Fruit fly (Drosophila melanogaster) whole organism, embryonic: ENCODE results near the gene Porin2.

Source experiments
- Adf1 ChIP-seq: fragments of 200-800 bp; sonication (Bioruptor generic); IDR thresholded peaks from 2 replicates; pipeline ENCODE4 v1.3.6; 2022; ENCODE audit warnings: missing biosample characterization, missing genetic modification characterization
- Atf-2 ChIP-seq: fragments of 200-800 bp; sonication (Bioruptor generic); optimal IDR thresholded peaks from 2 replicates; lab custom pipeline; 2016; ENCODE audit warnings: missing biosample characterization, missing genetic modification characterization
- Blimp-1 ChIP-seq: fragments of 200-800 bp; sonication (Bioruptor generic); optimal IDR thresholded peaks from 3 replicates; lab custom pipeline; 2018; ENCODE audit warnings: missing biosample characterization, missing genetic modification characterization, mild to moderate bottlenecking, moderate library complexity, missing genetic modification reagents
- CG10565 ChIP-seq: fragments of 200-800 bp; sonication (Bioruptor generic); optimal IDR thresholded peaks from 3 replicates; lab custom pipeline; 2016; ENCODE audit warnings: missing biosample characterization, mild to moderate bottlenecking, missing genetic modification characterization
- CG13123 ChIP-seq: fragments of 200-800 bp; sonication (Bioruptor generic); optimal IDR thresholded peaks from 2 replicates; lab custom pipeline; 2016; ENCODE audit warnings: missing biosample characterization, missing genetic modification characterization
- CG15514 ChIP-seq: fragments of 200-800 bp; sonication (Bioruptor generic); optimal IDR thresholded peaks from 3 replicates; lab custom pipeline; 2017; ENCODE audit warnings: missing biosample characterization, missing genetic modification characterization, mild to moderate bottlenecking, moderate library complexity, missing genetic modification reagents
- CG1603 ChIP-seq: fragments of 200-800 bp; sonication (Bioruptor generic); optimal IDR thresholded peaks from 2 replicates; lab custom pipeline; 2019; ENCODE audit warnings: missing biosample characterization, mild to moderate bottlenecking, missing genetic modification characterization, moderate library complexity
- CG16815 ChIP-seq: fragments of 200-800 bp; sonication (Bioruptor generic); optimal IDR thresholded peaks from 3 replicates; lab custom pipeline; 2017; ENCODE audit warnings: missing biosample characterization, mild to moderate bottlenecking, missing genetic modification characterization
- CG17568 ChIP-seq: fragments of 200-800 bp; sonication (Bioruptor generic); optimal IDR thresholded peaks from 2 replicates; lab custom pipeline; 2018; ENCODE audit warnings: missing biosample characterization, mild to moderate bottlenecking, missing genetic modification characterization, moderate library complexity
- CG18011 ChIP-seq: fragments of 200-800 bp; sonication (Bioruptor generic); optimal IDR thresholded peaks from 2 replicates; lab custom pipeline; 2017; ENCODE audit warnings: missing biosample characterization, missing genetic modification characterization, mild to moderate bottlenecking, moderate library complexity, missing genotype
- CG1832 ChIP-seq: fragments of 200-800 bp; sonication (Bioruptor generic); optimal IDR thresholded peaks from 2 replicates; lab custom pipeline; 2017; ENCODE audit warnings: missing biosample characterization, mild to moderate bottlenecking, missing genetic modification characterization, inconsistent platforms
- CG18619 ChIP-seq: fragments of 200-800 bp; sonication (Bioruptor generic); optimal IDR thresholded peaks from 3 replicates; lab custom pipeline; 2017; ENCODE audit warnings: missing biosample characterization, mild to moderate bottlenecking, missing genetic modification characterization
- CG2889 ChIP-seq: fragments of 200-800 bp; sonication (Bioruptor generic); IDR thresholded peaks from 3 replicates; pipeline ENCODE4 v1.3.6; 2022; ENCODE audit warnings: missing biosample characterization, missing genetic modification characterization
- CG31224 ChIP-seq: fragments of 200-800 bp; sonication (Bioruptor generic); IDR thresholded peaks from 2 replicates; pipeline ENCODE4 v1.3.6; 2022; ENCODE audit warnings: missing biosample characterization, missing genetic modification characterization
- CG3726 ChIP-seq: fragments of 200-800 bp; sonication (Bioruptor generic); IDR thresholded peaks from 3 replicates; pipeline ENCODE4, ENCODE4 v1.3.6; 2022; ENCODE audit warnings: missing biosample characterization, missing genetic modification characterization
- CG4424 ChIP-seq: fragments of 200-800 bp; sonication (Bioruptor generic); optimal IDR thresholded peaks from 3 replicates; lab custom pipeline; 2016; ENCODE audit warnings: missing biosample characterization, missing genetic modification characterization
- CG6654 ChIP-seq: fragments of 200-800 bp; sonication (Bioruptor generic); optimal IDR thresholded peaks from 2 replicates; lab custom pipeline; 2017; ENCODE audit warnings: missing biosample characterization, mild to moderate bottlenecking, missing genetic modification characterization
- CG7839 ChIP-seq: fragments of 200-800 bp; sonication (Bioruptor generic); optimal IDR thresholded peaks from 3 replicates; lab custom pipeline; 2018; ENCODE audit warnings: missing biosample characterization, mild to moderate bottlenecking, missing genetic modification characterization, moderate library complexity
- ERR ChIP-seq: fragments of 200-800 bp; sonication (Bioruptor generic); optimal IDR thresholded peaks from 2 replicates; lab custom pipeline; 2016; ENCODE audit warnings: missing biosample characterization, missing genetic modification characterization
- H2.0 ChIP-seq: fragments of 200-800 bp; sonication (Bioruptor generic); IDR thresholded peaks from 2 replicates; pipeline ENCODE4 v1.3.6; 2022; ENCODE audit warnings: missing biosample characterization, missing genetic modification characterization
- HHEX ChIP-seq: fragments of 200-800 bp; sonication (Bioruptor generic); optimal IDR thresholded peaks from 3 replicates; lab custom pipeline; 2017; ENCODE audit warnings: missing biosample characterization, mild to moderate bottlenecking, missing genetic modification characterization, missing genetic modification reagents
- Hand ChIP-seq: fragments of 200-800 bp; sonication (Bioruptor generic); optimal IDR thresholded peaks from 2 replicates; lab custom pipeline; 2017; ENCODE audit warnings: mild to moderate bottlenecking, missing biosample characterization, missing genetic modification reagents, missing genetic modification characterization
- Hey ChIP-seq: fragments of 200-800 bp; sonication (Bioruptor generic); optimal IDR thresholded peaks from 3 replicates; lab custom pipeline; 2018; ENCODE audit warnings: missing biosample characterization, mild to moderate bottlenecking, missing genetic modification characterization
- Lim3 ChIP-seq: fragments of 200-800 bp; sonication (Bioruptor generic); IDR thresholded peaks from 2 replicates; pipeline ENCODE4 v1.3.6; 2022; ENCODE audit warnings: missing biosample characterization, missing genetic modification characterization
- MESR4 ChIP-seq: fragments of 200-800 bp; sonication (Bioruptor generic); optimal IDR thresholded peaks from 2 replicates; lab custom pipeline; 2018; ENCODE audit warnings: missing biosample characterization, mild to moderate bottlenecking, missing genetic modification characterization, moderate library complexity
- Nf-YC ChIP-seq: fragments of 200-800 bp; optimal IDR thresholded peaks from 3 replicates; lab custom pipeline; 2019; ENCODE audit warnings: missing biosample characterization, mild to moderate bottlenecking, missing genetic modification characterization, moderate library complexity
- Scr ChIP-seq: fragments of 200-800 bp; sonication (Bioruptor generic); IDR thresholded peaks from 2 replicates; pipeline ENCODE4 v1.3.6; 2022; ENCODE audit warnings: missing biosample characterization, missing genetic modification characterization; ENCODE audit not compliant: partially characterized antibody
- Taf1 ChIP-seq: fragments of 200-800 bp; sonication (Bioruptor generic); IDR thresholded peaks from 2 replicates; pipeline ENCODE4 v1.3.6; 2022; ENCODE audit warnings: missing biosample characterization, missing genetic modification characterization
- Vsx1 ChIP-seq: fragments of 200-800 bp; sonication (Bioruptor generic); optimal IDR thresholded peaks from 2 replicates; lab custom pipeline; 2017; ENCODE audit warnings: missing biosample characterization, mild to moderate bottlenecking, missing genetic modification characterization, missing genetic modification reagents
- ato ChIP-seq: fragments of 200-800 bp; sonication (Bioruptor generic); IDR thresholded peaks from 2 replicates; pipeline ENCODE4 v1.3.6; 2022; ENCODE audit warnings: missing biosample characterization, missing genetic modification characterization; ENCODE audit not compliant: partially characterized antibody
- bab2 ChIP-seq: fragments of 200-800 bp; sonication (Bioruptor generic); optimal IDR thresholded peaks from 2 replicates; lab custom pipeline; 2016; ENCODE audit warnings: missing biosample characterization, missing genetic modification characterization
- chn ChIP-seq: fragments of 200-800 bp; sonication (Bioruptor generic); optimal IDR thresholded peaks from 2 replicates; lab custom pipeline; 2016; ENCODE audit warnings: missing biosample characterization, missing genetic modification characterization
- cwo ChIP-seq: fragments of 200-800 bp; sonication (Bioruptor generic); optimal IDR thresholded peaks from 3 replicates; lab custom pipeline; 2017; ENCODE audit warnings: missing biosample characterization, missing genetic modification characterization, mild to moderate bottlenecking, moderate library complexity, missing genetic modification reagents
- exex ChIP-seq: fragments of 200-800 bp; sonication (Bioruptor generic); optimal IDR thresholded peaks from 4 replicates; lab custom pipeline; 2018; ENCODE audit warnings: missing biosample characterization, mild to moderate bottlenecking, missing genetic modification characterization, moderate library complexity
- fu2 ChIP-seq: fragments of 200-800 bp; sonication (Bioruptor generic); optimal IDR thresholded peaks from 2 replicates; lab custom pipeline; 2016; ENCODE audit warnings: missing biosample characterization, missing genetic modification characterization
- hth ChIP-seq: fragments of >200 bp; optimal IDR thresholded peaks from 2 replicates; lab custom pipeline; 2017; ENCODE audit warnings: inconsistent platforms
- lola ChIP-seq, 3 experiments: fragments of >200 bp in 2 of 3; fragments of 200-800 bp in 1 of 3; sonication (Bioruptor generic) in 1 of 3; optimal IDR thresholded peaks; 2 replicates each; lab custom pipeline; 2017 to 2019; ENCODE audit warnings: missing biosample characterization in 3 of 3, missing genetic modification characterization in 3 of 3, mild to moderate bottlenecking in 1 of 3, moderate library complexity in 1 of 3
- nerfin-1 ChIP-seq: fragments of 200-800 bp; sonication (Bioruptor generic); optimal IDR thresholded peaks from 3 replicates; lab custom pipeline; 2019; ENCODE audit warnings: missing biosample characterization, mild to moderate bottlenecking, missing genetic modification characterization, moderate library complexity
- onecut ChIP-seq: fragments of 200-800 bp; sonication (Bioruptor generic); IDR thresholded peaks from 2 replicates; pipeline ENCODE4 v1.3.6; 2022; ENCODE audit warnings: missing biosample characterization, missing genetic modification characterization
- peb ChIP-seq: fragments of 200-800 bp; sonication (Bioruptor generic); IDR thresholded peaks from 2 replicates; pipeline ENCODE4 v1.3.6; 2022; ENCODE audit warnings: missing biosample characterization, missing genetic modification characterization
- pfk ChIP-seq: fragments of 200-800 bp; sonication (Bioruptor generic); optimal IDR thresholded peaks from 2 replicates; lab custom pipeline; 2018; ENCODE audit warnings: missing biosample characterization, mild to moderate bottlenecking, missing genetic modification characterization, moderate library complexity
- psq ChIP-seq: fragments of 200-800 bp; sonication (Bioruptor generic); optimal IDR thresholded peaks from 2 replicates; lab custom pipeline; 2017; ENCODE audit warnings: missing biosample characterization, missing genetic modification characterization
- pum ChIP-seq: fragments of 200-800 bp; sonication (Bioruptor generic); optimal IDR thresholded peaks from 2 replicates; lab custom pipeline; 2016; ENCODE audit warnings: missing biosample characterization, missing genetic modification characterization
- schlank ChIP-seq: fragments of 200-800 bp; sonication (Bioruptor generic); optimal IDR thresholded peaks from 2 replicates; lab custom pipeline; 2018; ENCODE audit warnings: missing biosample characterization, mild to moderate bottlenecking, missing genetic modification characterization
- sob ChIP-seq: fragments of 200-800 bp; sonication (Bioruptor generic); IDR thresholded peaks from 2 replicates; pipeline ENCODE4 v1.3.6; 2022; ENCODE audit warnings: missing biosample characterization, missing genetic modification characterization
- sqz ChIP-seq: fragments of 200-800 bp; sonication (Bioruptor generic); optimal IDR thresholded peaks from 3 replicates; lab custom pipeline; 2018; ENCODE audit warnings: missing biosample characterization, mild to moderate bottlenecking, missing genetic modification characterization
- sr ChIP-seq: fragments of 200-800 bp; sonication (Bioruptor generic); IDR thresholded peaks from 3 replicates; pipeline ENCODE4 v1.3.6; 2022; ENCODE audit warnings: missing biosample characterization, missing genetic modification characterization
- ssp ChIP-seq: fragments of 200-800 bp; sonication (Bioruptor generic); IDR thresholded peaks from 2 replicates; pipeline ENCODE4 v1.3.6; 2022; ENCODE audit warnings: missing biosample characterization, missing genetic modification characterization

The Porin2 gene

dm6 chr2L:10858064-10859047, 11.5 kb upstream of the Porin2 start, which contains the start of the genes aurB and Stam (continued):
- no peak for TF ChIP-seq onecut (GFP tag; lab: Robert Waterston, UW)
- no peak for TF ChIP-seq pfk
- TF ChIP-seq Nf-YC, result peak; percentile 71
- TF ChIP-seq HHEX (GFP tag; lab: Kevin White, UChicago), result peak; percentile 46
- no peak for TF ChIP-seq ato
- no peak for TF ChIP-seq pum
- no peak for TF ChIP-seq schlank (tag; lab: Kevin White, UChicago)
- TF ChIP-seq chn, result no peak
- peak; percentile 68 for TF ChIP-seq CG7839
- TF ChIP-seq Lim3 (GFP tag; lab: Robert Waterston, UW), result no peak
- no peak for TF ChIP-seq peb (GFP tag; lab: Robert Waterston, UW)
- no peak for TF ChIP-seq Adf1 (GFP tag; lab: Robert Waterston, UW)
- peak; percentile 26 for TF ChIP-seq psq (GFP tag; lab: Kevin White, UChicago)
- no peak for TF ChIP-seq CG18011
- TF ChIP-seq CG2889 (GFP tag; lab: Robert Waterston, UW), result no peak
- peak; percentile 66 for TF ChIP-seq sqz (GFP tag; lab: Kevin White, UChicago)
- TF ChIP-seq Vsx1 (GFP tag; lab: Kevin White, UChicago), result no peak
- TF ChIP-seq exex (tag; lab: Kevin White, UChicago), result peak; percentile 14
- no peak for TF ChIP-seq CG6654 (GFP tag; lab: Kevin White, UChicago)
- no peak for TF ChIP-seq Atf-2 (GFP tag; lab: Kevin White, UChicago)
- TF ChIP-seq CG17568 (GFP tag; lab: Kevin White, UChicago), result no peak
- TF ChIP-seq Scr (GFP tag; lab: Robert Waterston, UW), result no peak
- no peak for TF ChIP-seq CG13123 (GFP tag; lab: Kevin White, UChicago)
- TF ChIP-seq CG4424 (GFP tag; lab: Kevin White, UChicago), result peak; percentile 47
- TF ChIP-seq CG1832 (GFP tag; lab: Kevin White, UChicago), result no peak
- peak; percentile 32 for TF ChIP-seq cwo (GFP tag; lab: Kevin White, UChicago)
- TF ChIP-seq nerfin-1 (tag; lab: Kevin White, UChicago), result peak; percentile 16
- TF ChIP-seq Hey (tag; lab: Kevin White, UChicago), result no peak
- peak; percentile 57 for TF ChIP-seq Blimp-1 (GFP tag; lab: Kevin White, UChicago)
- no peak for TF ChIP-seq CG1603 (tag; lab: Kevin White, UChicago)
- TF ChIP-seq MESR4 (GFP tag; lab: Kevin White, UChicago), result peak; percentile 62
- 0 out of 2 replicates have a peak, but pooled peaks have one; percentile 34 for TF ChIP-seq ssp (GFP tag; lab: Robert Waterston, UW)
- TF ChIP-seq lola (GFP tag; optimal IDR thresholded peaks at IDR 0.05; lab: Kevin White, UChicago), result peak in 1 of 3 experiments; percentile 64
- no peak for TF ChIP-seq CG31224
- TF ChIP-seq H2.0 (GFP tag; lab: Robert Waterston, UW), result no peak
- no peak for TF ChIP-seq Hand (GFP tag; lab: Kevin White, UChicago)
- TF ChIP-seq CG16815 (GFP tag; lab: Kevin White, UChicago), result no peak
- no peak for TF ChIP-seq ERR (GFP tag; lab: Kevin White, UChicago)
- TF ChIP-seq CG3726 (GFP tag; lab: Robert Waterston, UW), result no peak
- TF ChIP-seq CG10565 (GFP tag; lab: Kevin White, UChicago), result no peak
- peak; percentile 40 for TF ChIP-seq CG18619 (GFP tag; lab: Kevin White, UChicago)
- TF ChIP-seq bab2 (GFP tag; lab: Kevin White, UChicago), result no peak
- no peak for TF ChIP-seq sr (GFP tag; lab: Robert Waterston, UW)
- no peak for TF ChIP-seq sob (GFP tag; lab: Robert Waterston, UW)
- no peak for TF ChIP-seq hth (lab: Kevin White, UChicago)
- peak; percentile 50 for TF ChIP-seq CG15514
- no peak for TF ChIP-seq fu2 (GFP tag; lab: Kevin White, UChicago)
- TF ChIP-seq Taf1, result no peak
